Worm (Caenorhabditis elegans): ENCODE results near the gene nhr-212.

DNA sequence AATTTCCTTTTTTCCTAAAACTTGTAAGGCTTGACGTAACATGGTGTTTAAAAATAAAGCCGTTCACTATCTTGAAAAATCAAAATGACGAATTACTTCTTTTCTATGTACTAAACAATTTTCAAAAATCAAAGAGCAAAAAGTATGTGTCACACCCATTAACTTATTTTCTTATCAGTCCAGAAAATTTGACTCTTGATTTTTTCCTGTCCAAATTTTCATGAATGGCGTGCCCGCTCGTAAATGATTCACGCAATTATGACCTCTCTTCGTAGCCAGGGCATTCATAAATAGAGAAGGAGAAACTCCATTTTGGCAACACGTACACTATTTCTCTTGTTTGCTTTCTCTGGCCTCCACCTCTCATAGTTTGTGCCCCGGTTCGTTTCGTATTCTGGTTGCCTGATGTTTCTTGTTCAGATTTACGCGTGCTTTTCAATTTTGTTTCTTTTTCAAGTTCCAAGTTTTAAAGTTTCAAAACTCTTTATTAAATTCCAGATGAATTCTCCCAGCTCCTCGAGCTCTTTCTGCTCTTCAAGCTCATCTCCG is 6.9 kb upstream of the nhr-212 start, which contains the start of gene nhr-55:
- TF ChIP-seq nhr-237 (tag; optimal IDR thresholded peaks at IDR 0.05) (no peak), lin-13 (tag; optimal IDR thresholded peaks at IDR 0.05) (no peak), nhr-76 (tag; optimal IDR thresholded peaks at IDR 0.05) (no peak), snpc-4 (tag; optimal IDR thresholded peaks at IDR 0.05) (no peak), cnd-1 (tag; optimal IDR thresholded peaks at IDR 0.05) (no peak)
